Worm (Caenorhabditis elegans) whole organism, L4 larva: ENCODE data around the gene ZK632.11.

Experiments used
- R02D3.7 ChIP-seq: fragments of 150-350 bp; sonication (generic microtip); optimal IDR thresholded peaks from 3 replicates; lab custom pipeline; 2014; ENCODE audit warnings: missing biosample characterization, missing genetic modification characterization
- T20F7.1 ChIP-seq: fragments of 200-800 bp; sonication (Bioruptor generic); optimal IDR thresholded peaks from 2 replicates; lab custom pipeline; 2018; ENCODE audit warnings: mild to moderate bottlenecking, missing genetic modification characterization, missing compliant biosample characterization
- Y105C5A.15 ChIP-seq: fragments of 200-800 bp; sonication (Bioruptor generic); IDR thresholded peaks from 2 replicates; pipeline ENCODE4 v1.3.6; 2022; ENCODE audit warnings: missing genetic modification characterization, missing compliant biosample characterization
- aly-2 ChIP-seq: sonication (generic microtip); optimal IDR thresholded peaks from 2 replicates; lab custom pipeline; 2018; ENCODE audit warnings: missing biosample characterization, missing genetic modification characterization
- ama-1 ChIP-seq: fragments of 150-350 bp; optimal IDR thresholded peaks from 2 replicates; lab custom pipeline; 2014; ENCODE audit warnings: inconsistent platforms, mixed read lengths
- ceh-28 ChIP-seq: fragments of 150-350 bp; optimal IDR thresholded peaks from 2 replicates; lab custom pipeline; 2014; ENCODE audit warnings: missing biosample characterization, missing genetic modification reagents, missing genetic modification characterization
- ces-1 ChIP-seq: fragments of 150-350 bp; sonication (generic microtip); optimal IDR thresholded peaks from 4 replicates; lab custom pipeline; 2014; ENCODE audit warnings: missing biosample characterization, missing genetic modification reagents, missing genetic modification characterization
- cey-2 ChIP-seq: sonication (generic microtip); optimal IDR thresholded peaks from 3 replicates; lab custom pipeline; 2017; ENCODE audit warnings: missing genetic modification characterization, mild to moderate bottlenecking, missing compliant biosample characterization, antibody characterized with exemption, borderline replicate concordance; ENCODE audit not compliant: insufficient read depth
- daf-12 ChIP-seq: fragments of 150-350 bp; optimal IDR thresholded peaks from 2 replicates; lab custom pipeline; 2014; ENCODE audit warnings: missing biosample characterization, missing genetic modification reagents, missing genetic modification characterization
- daf-16 ChIP-seq, 3 experiments: sonication (generic microtip); optimal IDR thresholded peaks; 2 replicates each; lab custom pipeline; 2016 to 2017; ENCODE audit warnings: missing genetic modification characterization in 3 of 3, missing genetic modification reagents in 3 of 3, mild to moderate bottlenecking in 2 of 3, missing compliant biosample characterization in 2 of 3, missing biosample characterization in 1 of 3, moderate library complexity in 1 of 3
- daf-8 ChIP-seq: fragments of 200-800 bp; sonication (Bioruptor generic); IDR thresholded peaks from 2 replicates; pipeline ENCODE4 v1.3.6; 2022; ENCODE audit warnings: missing genetic modification characterization, missing compliant biosample characterization
- dmd-6 ChIP-seq: fragments of 200-800 bp; sonication (Bioruptor generic); IDR thresholded peaks from 2 replicates; pipeline ENCODE4 v1.3.6; 2022; ENCODE audit warnings: missing genetic modification reagents, missing genetic modification characterization, missing compliant biosample characterization
- dve-1 ChIP-seq: sonication (generic microtip); optimal IDR thresholded peaks from 2 replicates; lab custom pipeline; 2017; ENCODE audit warnings: antibody characterized with exemption, mild to moderate bottlenecking, missing genetic modification characterization, missing compliant biosample characterization; ENCODE audit not compliant: insufficient read depth
- lin-13 ChIP-seq: fragments of 150-350 bp; optimal IDR thresholded peaks from 2 replicates; lab custom pipeline; 2014; ENCODE audit warnings: missing biosample characterization, missing genetic modification reagents, missing genetic modification characterization
- lin-38 ChIP-seq: fragments of 200-800 bp; sonication (Bioruptor generic); IDR thresholded peaks from 2 replicates; pipeline ENCODE4 v1.3.6; 2022; ENCODE audit warnings: missing genetic modification reagents, missing genetic modification characterization, missing compliant biosample characterization
- lsy-2 ChIP-seq, 2 experiments: fragments of 150-350 bp in 1 of 2; sonication (generic microtip) in 1 of 2; optimal IDR thresholded peaks; 2 replicates each; lab custom pipeline; 2014 to 2017; ENCODE audit warnings: missing biosample characterization in 2 of 2, missing genetic modification characterization in 2 of 2
- madf-5 ChIP-seq, 2 experiments: fragments of 200-800 bp; sonication (Bioruptor generic); IDR thresholded peaks; 2 replicates each; pipeline ENCODE4 v1.3.6; 2022; ENCODE audit warnings: missing compliant biosample characterization in 2 of 2, missing genetic modification characterization in 2 of 2
- mdt-29 ChIP-seq: fragments of 200-800 bp; sonication (Bioruptor generic); IDR thresholded peaks from 2 replicates; pipeline ENCODE4 v1.3.6; 2022; ENCODE audit warnings: missing genetic modification reagents, missing genetic modification characterization, missing compliant biosample characterization
- mep-1 ChIP-seq: fragments of 150-350 bp; sonication (generic microtip); optimal IDR thresholded peaks from 3 replicates; lab custom pipeline; 2014; ENCODE audit warnings: missing biosample characterization, missing genetic modification characterization
- nhr-237 ChIP-seq: sonication (generic microtip); optimal IDR thresholded peaks from 2 replicates; lab custom pipeline; 2017; ENCODE audit warnings: missing biosample characterization, missing genetic modification characterization
- nhr-25 ChIP-seq: sonication (generic microtip); optimal IDR thresholded peaks from 2 replicates; lab custom pipeline; 2017; ENCODE audit warnings: missing genetic modification characterization, mild to moderate bottlenecking, missing compliant biosample characterization, antibody characterized with exemption, moderate library complexity, borderline replicate concordance; ENCODE audit not compliant: insufficient read depth
- nhr-28 ChIP-seq: fragments of 150-350 bp; optimal IDR thresholded peaks from 2 replicates; lab custom pipeline; 2014; ENCODE audit warnings: missing biosample characterization, missing genetic modification characterization
- nhr-48 ChIP-seq: sonication (generic microtip); optimal IDR thresholded peaks from 2 replicates; lab custom pipeline; 2016; ENCODE audit warnings: mild to moderate bottlenecking, missing genetic modification characterization, missing compliant biosample characterization
- nhr-77 ChIP-seq: fragments of 150-350 bp; optimal IDR thresholded peaks from 2 replicates; lab custom pipeline; 2014; ENCODE audit warnings: missing biosample characterization, missing genetic modification characterization
- pqm-1 ChIP-seq: sonication (generic microtip); optimal IDR thresholded peaks from 2 replicates; lab custom pipeline; 2017; ENCODE audit warnings: missing biosample characterization, missing genetic modification characterization
- saeg-2 ChIP-seq: fragments of 200-800 bp; sonication (Bioruptor generic); IDR thresholded peaks from 2 replicates; pipeline ENCODE4 v1.3.6; 2022; ENCODE audit warnings: missing genetic modification reagents, missing genetic modification characterization, missing compliant biosample characterization
- snpc-1.2 ChIP-seq: fragments of 200-800 bp; sonication (Bioruptor generic); IDR thresholded peaks from 2 replicates; pipeline ENCODE4 v1.3.6; 2022; ENCODE audit warnings: missing genetic modification reagents, missing genetic modification characterization, missing compliant biosample characterization
- snpc-4 ChIP-seq: fragments of 150-350 bp; optimal IDR thresholded peaks from 2 replicates; lab custom pipeline; 2014; ENCODE audit warnings: missing biosample characterization, missing genetic modification characterization
- unc-130 ChIP-seq: sonication (generic microtip); optimal IDR thresholded peaks from 2 replicates; lab custom pipeline; 2016; ENCODE audit warnings: missing genetic modification reagents, missing genetic modification characterization, missing compliant biosample characterization
- unc-39 ChIP-seq: sonication (generic microtip); optimal IDR thresholded peaks from 2 replicates; lab custom pipeline; 2017; ENCODE audit warnings: missing biosample characterization, missing genetic modification characterization
- zag-1 ChIP-seq: fragments of 150-350 bp; optimal IDR thresholded peaks from 2 replicates; lab custom pipeline; 2014; ENCODE audit warnings: missing biosample characterization, missing genetic modification characterization
- zfp-2 ChIP-seq: sonication (generic microtip); optimal IDR thresholded peaks from 2 replicates; lab custom pipeline; 2016; ENCODE audit warnings: mild to moderate bottlenecking, missing genetic modification characterization, missing compliant biosample characterization
- zfp-3 ChIP-seq: fragments of 200-800 bp; sonication (Bioruptor generic); conservative IDR thresholded peaks from 2 replicates; pipeline ENCODE4 v1.3.6; 2022; ENCODE audit warnings: missing genetic modification reagents, missing genetic modification characterization, missing compliant biosample characterization

ZK632.11 gene

DNA sequence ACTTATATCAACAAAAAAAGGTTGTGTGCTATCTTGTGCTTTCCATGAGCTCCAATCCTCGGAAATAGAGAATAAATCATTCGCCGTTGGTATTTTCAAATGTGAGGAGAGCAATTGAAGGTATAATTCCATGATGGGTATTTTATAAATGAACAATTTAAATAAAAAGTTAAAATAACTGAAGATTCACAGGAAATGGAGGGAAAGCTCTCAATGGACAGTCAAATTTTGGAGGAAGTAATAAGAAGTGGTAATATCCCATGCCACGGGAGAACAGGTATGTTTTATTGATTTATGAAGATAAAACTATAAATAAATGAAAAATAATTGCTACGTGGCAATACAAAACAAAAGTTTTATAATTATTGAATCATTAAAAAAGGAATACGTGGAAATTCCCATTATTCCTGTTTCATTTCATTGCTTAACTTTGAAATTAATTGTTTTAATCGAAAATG, 44.6 kb upstream of the ZK632.11 start (continued):
- TF ChIP-seq zfp-3 (GFP tag; lab: Robert Waterston, UW): peak; percentile 83
- TF ChIP-seq Y105C5A.15 (GFP tag; lab: Robert Waterston, UW): 0 out of 2 replicates have a peak, but pooled peaks have one; percentile 7
- TF ChIP-seq dve-1: peak; percentile 78
- peak; percentile 11 for TF ChIP-seq nhr-25 (tag; lab: Kevin White, UChicago)
- no peak for TF ChIP-seq ceh-28 (tag; lab: Kevin White, UChicago)
- TF ChIP-seq, all 104 proteins: peak for 23

DNA sequence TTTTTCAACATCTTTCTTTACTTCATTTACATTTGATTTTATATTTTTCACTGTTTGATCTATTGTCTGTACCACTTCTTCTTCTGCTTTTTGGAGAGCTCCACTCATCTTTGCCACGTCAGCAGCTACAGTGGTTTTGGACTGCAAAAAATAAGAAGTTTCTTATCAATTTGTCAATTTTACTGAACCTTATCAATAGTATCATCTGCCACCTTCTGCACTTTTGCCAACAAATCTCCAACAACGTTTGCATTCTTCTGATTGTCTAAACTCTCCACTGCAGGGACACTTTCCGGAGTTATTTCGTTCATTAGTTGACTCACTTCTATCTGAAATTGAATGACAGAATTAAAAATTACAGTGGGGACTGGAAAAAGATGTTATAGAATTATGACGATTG, 40.9 kb upstream of the ZK632.11 start:
- TF ChIP-seq ama-1 (lab: Kevin White, UChicago) (no peak), dve-1 (peak; percentile 54), nhr-28 (peak; percentile 40), nhr-77 (tag; lab: Kevin White, UChicago) (peak; percentile 17), pqm-1 (peak; percentile 88), dmd-6 (GFP tag; lab: Robert Waterston, UW) (peak; percentile 74), lin-38 (GFP tag; lab: Robert Waterston, UW) (0 out of 2 replicates have a peak, but pooled peaks have one; percentile 31), daf-16 (GFP tag; optimal IDR thresholded peaks at IDR 0.05; lab: Kevin White, UChicago) (no peak), daf-16 (tag; optimal IDR thresholded peaks at IDR 0.05; lab: Kevin White, UChicago) (peak; percentile 33), lsy-2 (tag; optimal IDR thresholded peaks at IDR 0.05; lab: Kevin White, UChicago) (peak in 1 of 2 experiments; percentile 10), T20F7.1 (GFP tag; lab: Kevin White, UChicago) (peak; percentile 5), unc-39 (tag; lab: Kevin White, UChicago) (no peak)

DNA sequence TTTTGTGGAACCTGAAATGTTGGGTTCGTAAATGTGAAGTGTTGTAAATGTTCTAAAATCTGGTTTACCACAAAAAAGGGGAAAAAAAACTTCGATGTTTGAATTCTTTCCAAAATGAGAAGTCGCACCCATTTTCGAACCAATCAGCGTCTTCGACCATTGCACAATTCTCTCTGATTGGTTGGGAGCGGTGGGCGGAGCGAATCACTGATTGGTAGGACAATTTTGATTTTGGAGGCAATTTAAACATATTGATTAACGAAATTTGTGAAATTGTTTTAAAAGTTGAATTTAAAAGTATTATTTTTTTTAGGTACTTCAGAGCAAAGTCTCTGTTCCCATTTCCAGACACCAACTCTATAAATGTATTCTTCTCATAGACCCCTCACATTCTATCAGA, 38.6 kb upstream of the ZK632.11 start:
- TF ChIP-seq ama-1 (lab: Kevin White, UChicago): no peak
- no peak for TF ChIP-seq cey-2 (tag; lab: Kevin White, UChicago)
- TF ChIP-seq Y105C5A.15 (GFP tag; lab: Robert Waterston, UW): no peak
- TF ChIP-seq mdt-29: no peak
- TF ChIP-seq unc-130 (GFP tag; lab: Kevin White, UChicago): no peak
- TF ChIP-seq madf-5 (GFP tag; IDR thresholded peaks at IDR 0.05; lab: Robert Waterston, UW): no peak
- no peak for TF ChIP-seq daf-8 (GFP tag; lab: Robert Waterston, UW)
- no peak for TF ChIP-seq unc-39 (tag; lab: Kevin White, UChicago)
- TF ChIP-seq lin-13 (GFP tag; lab: Kevin White, UChicago): no peak
- TF ChIP-seq snpc-1.2 (GFP tag; lab: Robert Waterston, UW): no peak
- TF ChIP-seq R02D3.7: no peak
- no peak for TF ChIP-seq mep-1
- TF ChIP-seq zag-1 (tag; lab: Kevin White, UChicago): no peak
- no peak for TF ChIP-seq zfp-2 (tag; lab: Kevin White, UChicago)

DNA sequence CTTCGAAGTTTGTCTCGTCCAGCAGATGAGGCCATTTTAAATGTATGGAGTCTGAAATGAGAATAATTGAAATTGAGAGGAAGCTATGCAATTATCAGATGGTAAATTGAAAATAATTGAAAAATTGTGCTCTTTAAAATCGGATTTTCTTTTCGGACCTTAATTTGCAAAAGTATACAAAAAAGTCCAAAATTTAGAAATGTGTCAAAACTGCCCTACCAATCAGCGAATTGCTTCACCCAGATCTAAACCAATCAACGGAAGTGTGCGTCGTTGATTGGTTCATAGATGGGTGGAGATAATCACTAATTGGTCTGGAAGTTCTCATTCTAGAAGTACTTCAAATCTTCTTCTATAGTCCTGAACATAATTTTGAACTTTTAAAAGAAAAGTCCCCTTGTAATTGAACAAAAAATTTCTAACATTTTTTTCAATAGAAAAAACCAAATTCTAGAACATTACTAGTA, 38.1 kb upstream of the ZK632.11 start, which contains the start of gene R10E11.5:
TSS of gene R10E11.5 (minus strand) at position 51 of the 467 bp plus-strand sequence.
- TF ChIP-seq nhr-237 (tag; lab: Kevin White, UChicago) (no peak), nhr-48 (tag; lab: Kevin White, UChicago) (no peak), nhr-28 (no peak), snpc-4 (no peak), saeg-2 (GFP tag; lab: Robert Waterston, UW) (no peak), snpc-1.2 (GFP tag; lab: Robert Waterston, UW) (no peak), aly-2 (tag; lab: Kevin White, UChicago) (no peak), daf-12 (no peak), ces-1 (GFP tag; lab: Kevin White, UChicago) (no peak)
- TF ChIP-seq, all 104 proteins: peak for 0
